Fruit fly (Drosophila melanogaster): ENCODE measurements around the gene Tango10.
"Not testable (repeated sequence)": the region's sequence is repeated elsewhere in the genome, so short reads cannot be mapped to it uniquely, and the experiment has no call there.

- TF ChIP-seq Mio, h, lola, Dfd (GFP tag; optimal IDR thresholded peaks at IDR 0.05): not testable (repeated sequence)
Measured at dm6 chrX:11753973-11754372, 33.9 kb downstream of the Tango10 start, which contains the start of gene m.

All from whole organism, wandering third instar larva.